Worm (Caenorhabditis elegans): Measurements from ENCODE around the gene F37B12.1.

F37B12.1 gene

ce11 chrII:9057035-9057668, 28.1 kb upstream of the F37B12.1 start, which contains the start of gene rpl-32 (continued):
- peak; percentile 67 for TF ChIP-seq swsn-7 (tag; optimal IDR thresholded peaks at IDR 0.05)

- TF ChIP-seq fkh-10 (GFP tag; optimal IDR thresholded peaks at IDR 0.05) = no peak
- TF ChIP-seq lsy-2 (tag; optimal IDR thresholded peaks at IDR 0.05) = peak in 1 of 2 experiments; percentile 43
- no peak for TF ChIP-seq blmp-1 (tag; optimal IDR thresholded peaks at IDR 0.05)
- no peak for TF ChIP-seq fos-1 (tag; optimal IDR thresholded peaks at IDR 0.05)
- no peak for TF ChIP-seq unc-62 (GFP tag; optimal IDR thresholded peaks at IDR 0.05)
- no peak for TF ChIP-seq mep-1 (tag; optimal IDR thresholded peaks at IDR 0.05)
Measured at ce11 chrII:9056215-9056819, 27.2 kb upstream of the F37B12.1 start.

- TF ChIP-seq zip-4 (GFP tag; optimal IDR thresholded peaks at IDR 0.05) (peak; percentile 26), C04F5.9 (tag; optimal IDR thresholded peaks at IDR 0.05) (peak; percentile 79), pqm-1 (tag; optimal IDR thresholded peaks at IDR 0.05) (no peak), pag-3 (tag; optimal IDR thresholded peaks at IDR 0.05; ENCODE audit: borderline replicate concordance, insufficient read depth) (peak; percentile 74), dsc-1 (tag; optimal IDR thresholded peaks at IDR 0.05) (peak; percentile 71), nhr-71 (tag; optimal IDR thresholded peaks at IDR 0.05) (peak; percentile 91), ceh-63 (GFP tag; optimal IDR thresholded peaks at IDR 0.05) (no peak), lin-14 (GFP tag; optimal IDR thresholded peaks at IDR 0.05) (peak; percentile 98), grh-1 (GFP tag; IDR thresholded peaks at IDR 0.05) (peak; percentile 50; the same call in 1 of the 2 replicates), hpl-2 (GFP tag; optimal IDR thresholded peaks at IDR 0.05) (peak; percentile 40), skn-1 (tag; optimal IDR thresholded peaks at IDR 0.05) (peak; percentile 61), snpc-4 (tag; optimal IDR thresholded peaks at IDR 0.05) (peak; percentile 78), elt-2 (tag; optimal IDR thresholded peaks at IDR 0.05) (no peak), pax-3 (tag; optimal IDR thresholded peaks at IDR 0.05) (peak; percentile 27), aly-2 (tag; optimal IDR thresholded peaks at IDR 0.05) (peak; percentile 83), nhr-84 (tag; optimal IDR thresholded peaks at IDR 0.05) (no peak), lin-39 (tag; optimal IDR thresholded peaks at IDR 0.05) (peak; percentile 61), nhr-85 (tag) (peak; percentile 92), irx-1 (tag; optimal IDR thresholded peaks at IDR 0.05) (peak; percentile 75), F16B12.6 (tag; optimal IDR thresholded peaks at IDR 0.05) (peak; percentile 100), lir-3 (tag; optimal IDR thresholded peaks at IDR 0.05; ENCODE audit: poor library complexity) (peak; percentile 75), egl-13 (tag; optimal IDR thresholded peaks at IDR 0.05) (peak; percentile 36), egl-27 (tag; optimal IDR thresholded peaks at IDR 0.05) (no peak), zag-1 (tag; optimal IDR thresholded peaks at IDR 0.05) (peak; percentile 52), rnt-1 (tag; optimal IDR thresholded peaks at IDR 0.05) (peak; percentile 92), ztf-11 (tag; optimal IDR thresholded peaks at IDR 0.05) (peak in 1 of 2 experiments; percentile 58), sptf-1 (tag; optimal IDR thresholded peaks at IDR 0.05) (no peak), nhr-20 (tag; optimal IDR thresholded peaks at IDR 0.05) (peak; percentile 87), fos-1 (tag; optimal IDR thresholded peaks at IDR 0.05) (peak; percentile 82), ceh-88 (GFP tag; IDR thresholded peaks at IDR 0.05) (peak; percentile 57), ztf-4 (tag; optimal IDR thresholded peaks at IDR 0.05) (peak; percentile 70), hlh-4 (tag; optimal IDR thresholded peaks at IDR 0.05) (no peak), lin-13 (GFP tag; optimal IDR thresholded peaks at IDR 0.05) (peak; percentile 79), sox-4 (tag; optimal IDR thresholded peaks at IDR 0.05) (peak; percentile 31), ceh-82 (tag; optimal IDR thresholded peaks at IDR 0.05) (peak; percentile 72 to 93 (median 83)), C34B4.2 (tag; optimal IDR thresholded peaks at IDR 0.05) (no peak), isw-1 (GFP tag; IDR thresholded peaks at IDR 0.05) (peak; percentile 80), snu-23 (GFP tag; optimal IDR thresholded peaks at IDR 0.05) (peak; percentile 92), blmp-1 (tag; optimal IDR thresholded peaks at IDR 0.05) (peak; percentile 88), efl-3 (GFP tag; optimal IDR thresholded peaks at IDR 0.05) (no peak), ets-5 (GFP tag; IDR thresholded peaks at IDR 0.05) (no peak), jun-1 (tag; optimal IDR thresholded peaks at IDR 0.05) (peak; percentile 85)
Measured at ce11 chrII:9054604-9055003, 25.5 kb upstream of the F37B12.1 start, which contains the start of gene chmp-7. Gene chmp-7 (plus strand): TSS chrII:9054972.
